Fruit fly (Drosophila melanogaster) whole organism, embryonic: ENCODE results near the gene CG12522.
A peak's percentile ranks its signal among the peaks of the same experiment; 100 is the strongest.

Experiments
- CG1024 ChIP-seq: fragments of 200-800 bp; sonication (Bioruptor generic); IDR thresholded peaks from 2 replicates; pipeline ENCODE4 v1.3.6; 2022; ENCODE audit warnings: missing biosample characterization, missing genetic modification characterization
- CG10431 ChIP-seq: fragments of 200-800 bp; sonication (Bioruptor generic); optimal IDR thresholded peaks from 3 replicates; lab custom pipeline; 2018; ENCODE audit warnings: missing biosample characterization, mild to moderate bottlenecking, missing genetic modification characterization
- CG11456 ChIP-seq: fragments of 200-800 bp; sonication (Bioruptor generic); IDR thresholded peaks from 3 replicates; pipeline ENCODE4 v1.3.6; 2022; ENCODE audit warnings: missing biosample characterization, missing genetic modification characterization
- CG1233 ChIP-seq: fragments of 200-800 bp; sonication (Bioruptor generic); optimal IDR thresholded peaks from 4 replicates; lab custom pipeline; 2018; ENCODE audit warnings: missing biosample characterization, mild to moderate bottlenecking, missing genetic modification characterization
- CG12769 ChIP-seq: fragments of 200-800 bp; sonication (Bioruptor generic); optimal IDR thresholded peaks from 2 replicates; lab custom pipeline; 2019; ENCODE audit warnings: missing biosample characterization, mild to moderate bottlenecking, missing genetic modification characterization, moderate library complexity
- CG13287 ChIP-seq: fragments of 200-800 bp; sonication (Bioruptor generic); IDR thresholded peaks from 2 replicates; pipeline ENCODE4 v1.3.6; 2022; ENCODE audit warnings: missing biosample characterization, missing genetic modification characterization; ENCODE audit not compliant: partially characterized antibody
- CG1529 ChIP-seq: fragments of 200-800 bp; sonication (Bioruptor generic); optimal IDR thresholded peaks from 3 replicates; lab custom pipeline; 2018; ENCODE audit warnings: missing biosample characterization, missing genetic modification characterization
- CG1647 ChIP-seq: fragments of 200-800 bp; sonication (Bioruptor generic); optimal IDR thresholded peaks from 3 replicates; lab custom pipeline; 2016; ENCODE audit warnings: missing biosample characterization, missing genetic modification characterization
- CG17361 ChIP-seq: fragments of 200-800 bp; sonication (Bioruptor generic); IDR thresholded peaks from 3 replicates; pipeline ENCODE4 v1.3.6; 2022; ENCODE audit warnings: missing biosample characterization, missing genetic modification characterization
- CG18011 ChIP-seq: fragments of 200-800 bp; sonication (Bioruptor generic); optimal IDR thresholded peaks from 2 replicates; lab custom pipeline; 2017; ENCODE audit warnings: missing biosample characterization, missing genetic modification characterization, mild to moderate bottlenecking, moderate library complexity, missing genotype
- CG2202 ChIP-seq: fragments of 200-800 bp; sonication (Bioruptor generic); optimal IDR thresholded peaks from 2 replicates; lab custom pipeline; 2018; ENCODE audit warnings: missing biosample characterization, mild to moderate bottlenecking, missing genetic modification characterization
- CG30431 ChIP-seq: fragments of 200-800 bp; sonication (Bioruptor generic); optimal IDR thresholded peaks from 2 replicates; lab custom pipeline; 2017; ENCODE audit warnings: missing biosample characterization, missing genetic modification characterization
- CG4707 ChIP-seq: fragments of 200-800 bp; sonication (Bioruptor generic); optimal IDR thresholded peaks from 2 replicates; lab custom pipeline; 2018; ENCODE audit warnings: missing biosample characterization, mild to moderate bottlenecking, missing genetic modification characterization, moderate library complexity
- CG6254 ChIP-seq: fragments of 200-800 bp; sonication (Bioruptor generic); optimal IDR thresholded peaks from 3 replicates; lab custom pipeline; 2017; ENCODE audit warnings: mild to moderate bottlenecking, missing biosample characterization, missing genetic modification reagents, missing genetic modification characterization
- CG6683 ChIP-seq: fragments of 200-800 bp; sonication (Bioruptor generic); optimal IDR thresholded peaks from 2 replicates; lab custom pipeline; 2017; ENCODE audit warnings: missing biosample characterization, mild to moderate bottlenecking, missing genetic modification characterization, missing genetic modification reagents
- CG7271 ChIP-seq: fragments of 200-800 bp; sonication (Bioruptor generic); optimal IDR thresholded peaks from 2 replicates; lab custom pipeline; 2018; ENCODE audit warnings: missing biosample characterization, mild to moderate bottlenecking, missing genetic modification characterization, moderate library complexity
- CG7745 ChIP-seq: fragments of 200-800 bp; sonication (Bioruptor generic); optimal IDR thresholded peaks from 2 replicates; lab custom pipeline; 2018; ENCODE audit warnings: missing biosample characterization, mild to moderate bottlenecking, missing genetic modification characterization, moderate library complexity
- CG8359 ChIP-seq: fragments of 200-800 bp; sonication (Bioruptor generic); optimal IDR thresholded peaks from 2 replicates; lab custom pipeline; 2017; ENCODE audit warnings: missing biosample characterization, mild to moderate bottlenecking, missing genetic modification characterization, borderline replicate concordance
- CG8478 ChIP-seq: fragments of >200 bp; optimal IDR thresholded peaks from 2 replicates; lab custom pipeline; 2018
- CoRest ChIP-seq: fragments of 200-800 bp; sonication (Bioruptor generic); optimal IDR thresholded peaks from 3 replicates; lab custom pipeline; 2018; ENCODE audit warnings: missing biosample characterization, mild to moderate bottlenecking, missing genetic modification characterization, moderate library complexity
- D19B ChIP-seq: fragments of 200-800 bp; sonication (Bioruptor generic); optimal IDR thresholded peaks from 2 replicates; lab custom pipeline; 2017; ENCODE audit warnings: missing biosample characterization, mild to moderate bottlenecking, missing genetic modification characterization
- Dip2 ChIP-seq: fragments of 200-800 bp; sonication (Bioruptor generic); IDR thresholded peaks from 2 replicates; pipeline ENCODE4 v1.3.6; 2022; ENCODE audit warnings: missing biosample characterization, missing genetic modification characterization
- Dp ChIP-seq: fragments of 200-800 bp; sonication (Bioruptor generic); optimal IDR thresholded peaks from 2 replicates; lab custom pipeline; 2018; ENCODE audit warnings: missing biosample characterization, mild to moderate bottlenecking, missing genetic modification characterization, moderate library complexity
- H2.0 ChIP-seq: fragments of 200-800 bp; sonication (Bioruptor generic); IDR thresholded peaks from 2 replicates; pipeline ENCODE4 v1.3.6; 2022; ENCODE audit warnings: missing biosample characterization, missing genetic modification characterization
- HLH54F ChIP-seq: fragments of 200-800 bp; sonication (Bioruptor generic); optimal IDR thresholded peaks from 3 replicates; lab custom pipeline; 2016; ENCODE audit warnings: missing biosample characterization, missing genetic modification characterization
- HmgZ ChIP-seq: fragments of 200-800 bp; sonication (Bioruptor generic); optimal IDR thresholded peaks from 2 replicates; lab custom pipeline; 2018; ENCODE audit warnings: missing biosample characterization, mild to moderate bottlenecking, missing genetic modification characterization
- Hmx ChIP-seq: fragments of 200-800 bp; sonication (Bioruptor generic); optimal IDR thresholded peaks from 2 replicates; lab custom pipeline; 2016; ENCODE audit warnings: missing biosample characterization, missing genetic modification characterization
- Ptx1 ChIP-seq: fragments of 200-800 bp; sonication (Bioruptor generic); IDR thresholded peaks from 2 replicates; pipeline ENCODE4 v1.3.6; 2022; ENCODE audit warnings: missing biosample characterization, missing genetic modification characterization
- Side ChIP-seq: fragments of 200-800 bp; sonication (Bioruptor generic); optimal IDR thresholded peaks from 2 replicates; lab custom pipeline; 2016; ENCODE audit warnings: missing biosample characterization, missing genetic modification characterization
- Xbp1 ChIP-seq: fragments of 200-800 bp; sonication (Bioruptor generic); optimal IDR thresholded peaks from 3 replicates; lab custom pipeline; 2016; ENCODE audit warnings: missing biosample characterization, mild to moderate bottlenecking, missing genetic modification characterization
- ara ChIP-seq: fragments of 200-800 bp; sonication (Bioruptor generic); IDR thresholded peaks from 2 replicates; pipeline ENCODE4 v1.3.6; 2022; ENCODE audit warnings: missing biosample characterization, missing genetic modification characterization
- caup ChIP-seq: fragments of 200-800 bp; sonication (Bioruptor generic); optimal IDR thresholded peaks from 3 replicates; lab custom pipeline; 2017; ENCODE audit warnings: missing biosample characterization, mild to moderate bottlenecking, missing genetic modification characterization, moderate library complexity; ENCODE audit not compliant: severe bottlenecking
- chif ChIP-seq, 2 experiments: fragments of 200-800 bp; sonication (Bioruptor generic); optimal IDR thresholded peaks; 3 replicates each; lab custom pipeline; 2016; ENCODE audit warnings: missing biosample characterization in 2 of 2, missing genetic modification characterization in 2 of 2
- chinmo ChIP-seq: fragments of 200-800 bp; sonication (Bioruptor generic); IDR thresholded peaks from 4 replicates; pipeline ENCODE4 v1.3.6; 2022; ENCODE audit warnings: missing biosample characterization, missing genetic modification characterization; ENCODE audit not compliant: partially characterized antibody
- ci ChIP-seq: fragments of 200-800 bp; sonication (Bioruptor generic); IDR thresholded peaks from 3 replicates; pipeline ENCODE4 v1.3.6; 2022; ENCODE audit warnings: missing biosample characterization, missing genetic modification characterization
- dan ChIP-seq: fragments of 200-800 bp; sonication (Bioruptor generic); IDR thresholded peaks from 2 replicates; pipeline ENCODE4 v1.3.6; 2022; ENCODE audit warnings: missing biosample characterization, missing genetic modification characterization
- eve ChIP-seq, 2 experiments: fragments of >200 bp; optimal IDR thresholded peaks; 2 replicates each; lab custom pipeline; 2017; ENCODE audit warnings: missing biosample characterization in 2 of 2, missing genetic modification characterization in 2 of 2
- ftz-f1 ChIP-seq: fragments of 200-800 bp; sonication (Bioruptor generic); optimal IDR thresholded peaks from 2 replicates; lab custom pipeline; 2016; ENCODE audit warnings: missing biosample characterization, missing genetic modification characterization
- gfzf ChIP-seq: fragments of 200-800 bp; sonication (Bioruptor generic); optimal IDR thresholded peaks from 2 replicates; lab custom pipeline; 2016; ENCODE audit warnings: missing biosample characterization, mild to moderate bottlenecking, missing genetic modification characterization, moderate library complexity
- grn ChIP-seq: fragments of 200-800 bp; sonication (Bioruptor generic); optimal IDR thresholded peaks from 3 replicates; lab custom pipeline; 2017; ENCODE audit warnings: missing biosample characterization, missing genetic modification characterization
- luna ChIP-seq: fragments of 200-800 bp; sonication (Bioruptor generic); optimal IDR thresholded peaks from 2 replicates; lab custom pipeline; 2016; ENCODE audit warnings: missing biosample characterization, missing genetic modification characterization
- nerfin-1 ChIP-seq: fragments of 200-800 bp; sonication (Bioruptor generic); optimal IDR thresholded peaks from 3 replicates; lab custom pipeline; 2019; ENCODE audit warnings: missing biosample characterization, mild to moderate bottlenecking, missing genetic modification characterization, moderate library complexity
- odd ChIP-seq: fragments of 200-800 bp; sonication (Bioruptor generic); optimal IDR thresholded peaks from 2 replicates; lab custom pipeline; 2017; ENCODE audit warnings: missing biosample characterization, mild to moderate bottlenecking, missing genetic modification characterization
- peb ChIP-seq: fragments of 200-800 bp; sonication (Bioruptor generic); IDR thresholded peaks from 2 replicates; pipeline ENCODE4 v1.3.6; 2022; ENCODE audit warnings: missing biosample characterization, missing genetic modification characterization
- sens-2 ChIP-seq: fragments of 200-800 bp; sonication (Bioruptor generic); IDR thresholded peaks from 2 replicates; pipeline ENCODE4 v1.3.6; 2022; ENCODE audit warnings: missing biosample characterization, missing genetic modification characterization
- sima ChIP-seq: fragments of 200-800 bp; sonication (Bioruptor generic); optimal IDR thresholded peaks from 2 replicates; lab custom pipeline; 2016; ENCODE audit warnings: missing biosample characterization, missing genetic modification characterization
- sna ChIP-seq: fragments of 200-800 bp; sonication (Bioruptor generic); IDR thresholded peaks from 2 replicates; pipeline ENCODE4 v1.3.6; 2022; ENCODE audit warnings: missing biosample characterization, missing genetic modification characterization; ENCODE audit not compliant: partially characterized antibody
- sug ChIP-seq: fragments of 200-800 bp; optimal IDR thresholded peaks from 2 replicates; lab custom pipeline; 2019; ENCODE audit warnings: missing biosample characterization, mild to moderate bottlenecking, missing genetic modification characterization, moderate library complexity
- tin ChIP-seq: fragments of 200-800 bp; sonication (Bioruptor generic); optimal IDR thresholded peaks from 3 replicates; lab custom pipeline; 2016; ENCODE audit warnings: missing biosample characterization, missing genetic modification characterization
- ttk ChIP-seq: fragments of 200-800 bp; sonication (Bioruptor generic); IDR thresholded peaks from 2 replicates; pipeline ENCODE4 v2.1.2; 2022; ENCODE audit warnings: missing biosample characterization, missing genetic modification characterization
- vvl ChIP-seq: fragments of 200-800 bp; sonication (Bioruptor generic); IDR thresholded peaks from 2 replicates; pipeline ENCODE4 v1.3.6; 2022; ENCODE audit warnings: missing biosample characterization, missing genetic modification characterization
- wor ChIP-seq: fragments of 200-800 bp; sonication (Bioruptor generic); IDR thresholded peaks from 2 replicates; pipeline ENCODE4 v1.3.6; 2022; ENCODE audit warnings: missing biosample characterization, missing genetic modification characterization

CG12522 gene

DNA sequence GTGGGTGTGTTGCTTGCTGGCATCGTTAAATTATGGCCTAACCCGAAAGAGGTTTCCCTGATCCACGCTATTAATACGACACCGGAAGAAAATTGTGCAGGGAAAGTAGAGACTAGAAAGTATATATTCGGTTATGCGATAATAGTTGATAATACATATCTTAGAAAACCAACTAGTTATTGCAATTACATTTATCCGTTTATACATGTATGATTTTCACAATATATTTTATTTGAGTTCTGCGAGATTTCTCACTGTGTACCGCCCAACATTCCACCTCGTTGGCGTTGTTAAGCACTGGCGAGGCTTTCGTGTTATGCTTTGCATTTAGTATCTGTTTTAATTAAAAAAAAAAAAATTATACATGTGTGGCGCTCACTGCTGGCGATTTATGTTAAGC, 47.3 kb downstream of the CG12522 start (continued):
- TF ChIP-seq CG30431 (GFP tag; lab: Kevin White, UChicago) = peak; percentile 6
- TF ChIP-seq ftz-f1 = no peak
- TF ChIP-seq ttk (GFP tag; lab: Robert Waterston, UW) = no peak
- no peak for TF ChIP-seq sug (tag; lab: Kevin White, UChicago)
- TF ChIP-seq sna (GFP tag; lab: Robert Waterston, UW) = no peak
- no peak for TF ChIP-seq HLH54F
- TF ChIP-seq CG2202 (tag; lab: Kevin White, UChicago) = no peak
- TF ChIP-seq tin (GFP tag; lab: Kevin White, UChicago) = no peak
- TF ChIP-seq Side (GFP tag; lab: Kevin White, UChicago) = no peak
- TF ChIP-seq sima (GFP tag; lab: Kevin White, UChicago) = no peak
- no peak for TF ChIP-seq CG1529 (GFP tag; lab: Kevin White, UChicago)
- TF ChIP-seq luna (GFP tag; lab: Kevin White, UChicago) = no peak
- TF ChIP-seq CG10431 = no peak
- TF ChIP-seq grn = no peak
- no peak for TF ChIP-seq D19B
- TF ChIP-seq CG13287 (GFP tag; lab: Robert Waterston, UW) = no peak
- no peak for TF ChIP-seq CG1233
- TF ChIP-seq HmgZ (tag; lab: Kevin White, UChicago) = no peak
- no peak for TF ChIP-seq CG7745 (tag; lab: Kevin White, UChicago)
- TF ChIP-seq chinmo (GFP tag; lab: Robert Waterston, UW) = no peak
- TF ChIP-seq ci (GFP tag; lab: Robert Waterston, UW) = 0 out of 3 replicates have a peak, but pooled peaks have one; percentile 21
- no peak for TF ChIP-seq CG8478 (lab: Kevin White, UChicago)
- TF ChIP-seq CG11456 = no peak
- TF ChIP-seq vvl (GFP tag; lab: Robert Waterston, UW) = peak; percentile 45; the same call in 1 of the 2 replicates
- TF ChIP-seq Hmx (GFP tag; lab: Kevin White, UChicago) = no peak
- no peak for TF ChIP-seq CG7271 (tag; lab: Kevin White, UChicago)
- no peak for TF ChIP-seq H2.0 (GFP tag; lab: Robert Waterston, UW)
- TF ChIP-seq gfzf = no peak
- TF ChIP-seq chif (GFP tag; optimal IDR thresholded peaks at IDR 0.05; lab: Kevin White, UChicago) = peak in 1 of 2 experiments; percentile 36
- TF ChIP-seq Xbp1 = peak; percentile 24
- no peak for TF ChIP-seq CG4707
- 0 out of 2 replicates have a peak, but pooled peaks have one; percentile 14 for TF ChIP-seq ara (GFP tag; lab: Robert Waterston, UW)
- no peak for TF ChIP-seq odd
- no peak for TF ChIP-seq Dp (GFP tag; lab: Kevin White, UChicago)
- TF ChIP-seq CG1647 (GFP tag; lab: Kevin White, UChicago) = no peak
- no peak for TF ChIP-seq CG12769 (tag; lab: Kevin White, UChicago)
- no peak for TF ChIP-seq CG6254 (GFP tag; lab: Kevin White, UChicago)
- 0 out of 2 replicates have a peak, but pooled peaks have one; percentile 13 for TF ChIP-seq Ptx1 (GFP tag; lab: Robert Waterston, UW)
- TF ChIP-seq CG8359 (GFP tag; lab: Kevin White, UChicago) = no peak
- no peak for TF ChIP-seq nerfin-1 (tag; lab: Kevin White, UChicago)
- TF ChIP-seq CG1024 (GFP tag; lab: Robert Waterston, UW) = no peak
- no peak for TF ChIP-seq CG17361 (GFP tag; lab: Robert Waterston, UW)
- TF ChIP-seq eve (GFP tag; optimal IDR thresholded peaks at IDR 0.05; lab: Kevin White, UChicago) = no peak
- no peak for TF ChIP-seq sens-2
- TF ChIP-seq wor = no peak
- no peak for TF ChIP-seq caup (GFP tag; lab: Kevin White, UChicago)
- peak; percentile 7 for TF ChIP-seq CoRest (tag; lab: Kevin White, UChicago)
- no peak for TF ChIP-seq peb (GFP tag; lab: Robert Waterston, UW)
- no peak for TF ChIP-seq CG6683 (GFP tag; lab: Kevin White, UChicago)
- no peak for TF ChIP-seq CG18011 (GFP tag; lab: Kevin White, UChicago)
- no peak for TF ChIP-seq Dip2
- TF ChIP-seq dan (GFP tag; lab: Robert Waterston, UW) = no peak
